Worm (Caenorhabditis elegans): ENCODE data around the gene Y73F4A.2.

The Y73F4A.2 gene

DNA sequence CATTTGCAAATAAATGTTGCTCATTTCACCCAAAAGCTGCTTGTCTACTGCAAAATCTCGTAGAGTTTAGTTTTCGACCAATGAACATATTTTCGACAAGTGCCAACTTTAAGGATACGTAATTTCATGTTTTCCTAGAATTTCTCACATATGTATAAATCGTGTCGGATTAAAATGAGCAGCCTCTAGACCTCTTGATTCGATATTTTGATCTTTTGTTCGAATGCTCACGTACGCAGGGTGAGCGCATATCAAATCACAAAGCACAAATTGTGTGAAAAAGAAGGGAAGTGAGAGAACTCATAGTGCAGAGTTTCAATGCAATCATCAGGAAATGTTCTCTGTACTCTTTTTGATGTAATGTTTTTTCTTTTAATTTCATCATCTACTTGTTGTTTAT, 20.4 kb upstream of the Y73F4A.2 start (continued):
- TF ChIP-seq skn-1 (tag; optimal IDR thresholded peaks at IDR 0.05) (no peak), nhr-71 (tag; optimal IDR thresholded peaks at IDR 0.05) (peak; percentile 90), ztf-4 (tag; optimal IDR thresholded peaks at IDR 0.05) (no peak), nhr-237 (tag; optimal IDR thresholded peaks at IDR 0.05) (no peak), lir-3 (tag; optimal IDR thresholded peaks at IDR 0.05; ENCODE audit: poor library complexity) (no peak), rnt-1 (tag; optimal IDR thresholded peaks at IDR 0.05) (no peak), efl-1 (optimal IDR thresholded peaks at IDR 0.05) (peak in 1 of 2 experiments; percentile 11), efl-1 (GFP tag; optimal IDR thresholded peaks at IDR 0.05 in 1 of 2) (no peak), nhr-90 (tag; optimal IDR thresholded peaks at IDR 0.05; ENCODE audit: poor library complexity) (no peak), elt-2 (tag; optimal IDR thresholded peaks at IDR 0.05) (no peak), mep-1 (tag; optimal IDR thresholded peaks at IDR 0.05) (no peak), ceh-63 (GFP tag; optimal IDR thresholded peaks at IDR 0.05) (no peak), alr-1 (tag; optimal IDR thresholded peaks at IDR 0.05; ENCODE audit: borderline replicate concordance) (no peak), egl-13 (tag; optimal IDR thresholded peaks at IDR 0.05) (peak; percentile 53), elt-3 (tag; optimal IDR thresholded peaks at IDR 0.05) (no peak), xbp-1 (tag; optimal IDR thresholded peaks at IDR 0.05) (no peak), lin-35 (GFP tag; optimal IDR thresholded peaks at IDR 0.05) (no peak), ztf-11 (tag; optimal IDR thresholded peaks at IDR 0.05) (no peak), pag-3 (tag; optimal IDR thresholded peaks at IDR 0.05; ENCODE audit: borderline replicate concordance, insufficient read depth) (no peak), swsn-7 (tag; optimal IDR thresholded peaks at IDR 0.05) (peak; percentile 17), nhr-47 (tag; optimal IDR thresholded peaks at IDR 0.05) (peak; percentile 73), sox-4 (tag; optimal IDR thresholded peaks at IDR 0.05) (peak; percentile 76), hlh-17 (GFP tag; optimal IDR thresholded peaks at IDR 0.05; ENCODE audit: borderline replicate concordance) (no peak), ceh-90 (tag; optimal IDR thresholded peaks at IDR 0.05) (no peak), hlh-4 (tag; optimal IDR thresholded peaks at IDR 0.05) (no peak), sup-37 (GFP tag; optimal IDR thresholded peaks at IDR 0.05) (no peak), unc-86 (tag; optimal IDR thresholded peaks at IDR 0.05) (no peak), nhr-19 (GFP tag; conservative IDR thresholded peaks at IDR 0.05) (0 out of 2 replicates have a peak, but pooled peaks have one; percentile 22), lin-15B (tag; optimal IDR thresholded peaks at IDR 0.05) (no peak), lin-39 (tag; optimal IDR thresholded peaks at IDR 0.05) (no peak), hpl-2 (GFP tag; optimal IDR thresholded peaks at IDR 0.05) (no peak), pax-3 (tag; optimal IDR thresholded peaks at IDR 0.05) (peak; percentile 13), C04F5.9 (tag; optimal IDR thresholded peaks at IDR 0.05) (no peak), fos-1 (tag; optimal IDR thresholded peaks at IDR 0.05) (peak; percentile 9), dpl-1 (GFP tag; optimal IDR thresholded peaks at IDR 0.05) (no peak), nhr-20 (tag; optimal IDR thresholded peaks at IDR 0.05) (peak; percentile 80), ceh-8 (GFP tag; optimal IDR thresholded peaks at IDR 0.05) (no peak)

DNA sequence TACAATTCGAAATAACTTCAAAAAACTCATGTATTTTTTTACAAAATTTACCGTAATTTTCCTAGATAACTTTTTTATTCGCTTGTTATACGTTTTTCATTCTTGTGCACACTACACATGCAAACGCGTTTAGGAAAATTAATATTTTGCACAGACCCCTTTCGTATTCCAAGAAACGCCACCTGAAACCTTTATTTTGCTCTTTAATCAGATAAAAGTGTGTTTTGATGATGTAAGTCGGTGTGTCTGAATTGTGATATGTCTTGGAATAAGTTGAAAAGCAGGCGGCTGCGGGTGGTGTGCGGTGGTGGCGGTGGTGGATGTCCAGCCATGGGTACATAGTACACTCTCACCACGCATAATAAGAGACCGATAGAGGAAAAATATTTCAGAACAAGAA, 10.3 kb upstream of the Y73F4A.2 start:
- TF ChIP-seq ama-1 (optimal IDR thresholded peaks at IDR 0.05) (no peak), hlh-4 (tag; optimal IDR thresholded peaks at IDR 0.05) (peak; percentile 83), nhr-20 (tag; optimal IDR thresholded peaks at IDR 0.05) (peak; percentile 13), fkh-8 (tag; optimal IDR thresholded peaks at IDR 0.05) (peak; percentile 84), nhr-47 (tag; optimal IDR thresholded peaks at IDR 0.05) (peak; percentile 63), pax-3 (tag; optimal IDR thresholded peaks at IDR 0.05) (peak; percentile 33), lin-14 (GFP tag; optimal IDR thresholded peaks at IDR 0.05) (peak; percentile 30), dsc-1 (tag; optimal IDR thresholded peaks at IDR 0.05) (no peak), ztf-4 (tag; optimal IDR thresholded peaks at IDR 0.05) (no peak), hpl-2 (GFP tag; optimal IDR thresholded peaks at IDR 0.05) (no peak), nhr-71 (tag; optimal IDR thresholded peaks at IDR 0.05) (peak; percentile 77)
